Worm (Caenorhabditis elegans) whole organism, L4/young adult: ENCODE results near the gene odr-10.

Experiments
- W03F9.2 ChIP-seq: fragments of 150-350 bp; optimal IDR thresholded peaks from 2 replicates; lab custom pipeline; 2014; ENCODE audit warnings: missing biosample characterization, missing genetic modification characterization
- dao-5 ChIP-seq: sonication (generic microtip); optimal IDR thresholded peaks from 2 replicates; lab custom pipeline; 2016; ENCODE audit warnings: missing genotype, missing genetic modification characterization, moderate library complexity, missing compliant biosample characterization
- him-1 ChIP-seq: sonication (generic microtip); optimal IDR thresholded peaks from 2 replicates; lab custom pipeline; 2016; ENCODE audit warnings: missing genotype, missing genetic modification reagents, missing genetic modification characterization, missing compliant biosample characterization

ce11 chrX:6915279-6915678 is 49.5 kb upstream of the odr-10 start:
- TF ChIP-seq W03F9.2 (tag; lab: Kevin White, UChicago) (no peak), dao-5 (tag; lab: Kevin White, UChicago) (no peak), him-1 (tag; lab: Kevin White, UChicago) (no peak)
